Worm (Caenorhabditis elegans) whole organism, midembryonic: ENCODE results near the gene R10H10.7.
A peak's percentile ranks its signal among the peaks of the same experiment; 100 is the strongest.

Experiments used
- T22C8.4 ChIP-seq: fragments of 200-800 bp; sonication (Bioruptor generic); IDR thresholded peaks from 2 replicates; pipeline ENCODE4 v1.3.6; 2022; ENCODE audit warnings: missing genetic modification characterization, missing compliant biosample characterization
- cog-1 ChIP-seq: sonication (generic microtip); optimal IDR thresholded peaks from 2 replicates; lab custom pipeline; 2016; ENCODE audit warnings: missing genetic modification characterization, missing compliant biosample characterization
- flt-1 ChIP-seq: fragments of 200-800 bp; sonication (Bioruptor generic); IDR thresholded peaks from 2 replicates; pipeline ENCODE4 v1.3.6; 2022; ENCODE audit warnings: missing genetic modification characterization, missing compliant biosample characterization
- klf-2 ChIP-seq: fragments of 200-800 bp; sonication (Bioruptor generic); conservative IDR thresholded peaks from 2 replicates; pipeline ENCODE4 v1.3.6; 2022; ENCODE audit warnings: missing genetic modification reagents, missing genetic modification characterization, missing compliant biosample characterization
- med-1 ChIP-seq: sonication (generic microtip); optimal IDR thresholded peaks from 2 replicates; lab custom pipeline; 2017; ENCODE audit warnings: missing genetic modification characterization, mild to moderate bottlenecking, missing compliant biosample characterization, antibody characterized with exemption, missing genetic modification reagents; ENCODE audit not compliant: insufficient read depth
- ref-1 ChIP-seq: fragments of 200-800 bp; sonication (Bioruptor generic); conservative IDR thresholded peaks from 2 replicates; pipeline ENCODE4 v1.3.6; 2022; ENCODE audit warnings: missing genetic modification reagents, missing genetic modification characterization, missing compliant biosample characterization
- tab-1 ChIP-seq: fragments of 200-800 bp; sonication (Bioruptor generic); IDR thresholded peaks from 2 replicates; pipeline ENCODE4 v1.3.6; 2022; ENCODE audit warnings: missing genetic modification characterization, missing compliant biosample characterization
- ztf-23 ChIP-seq: fragments of 200-800 bp; sonication (Bioruptor generic); IDR thresholded peaks from 2 replicates; pipeline ENCODE4 v1.3.6; 2022; ENCODE audit warnings: missing genetic modification reagents, missing genetic modification characterization, missing compliant biosample characterization
- ztf-29 ChIP-seq: fragments of 200-800 bp; sonication (Bioruptor generic); IDR thresholded peaks from 2 replicates; pipeline ENCODE4 v1.3.6; 2022; ENCODE audit warnings: missing genetic modification reagents, missing genetic modification characterization, missing compliant biosample characterization

R10H10.7 gene

DNA sequence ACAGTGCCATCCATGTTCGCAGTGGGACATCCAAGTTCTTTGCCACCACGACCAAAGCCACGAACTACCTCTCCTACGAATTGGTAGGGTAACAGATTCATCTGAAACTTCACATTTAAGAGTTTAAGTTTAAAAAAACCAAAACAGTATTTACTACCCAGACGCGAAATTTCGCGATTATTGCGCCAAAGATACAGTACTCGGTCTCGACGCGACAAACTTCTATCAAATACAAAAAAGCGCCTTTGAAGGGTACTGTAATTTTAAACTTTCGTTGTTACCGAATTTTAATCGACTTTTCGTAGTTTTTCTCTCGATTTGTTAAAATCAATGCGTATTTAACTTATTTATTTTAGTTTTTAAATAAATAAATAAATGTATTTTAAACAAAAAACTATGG lies 4.4 kb downstream of the R10H10.7 start, which contains the start of gene rfk-1:
TSS of gene rfk-1 (minus strand) at position 101 of the 400 bp plus-strand sequence.
- TF ChIP-seq cog-1 (tag; lab: Kevin White, UChicago) (no peak), klf-2 (GFP tag; lab: Robert Waterston, UW) (no peak), ztf-29 (GFP tag; lab: Robert Waterston, UW) (no peak), flt-1 (GFP tag; lab: Robert Waterston, UW) (no peak), ref-1 (GFP tag; lab: Robert Waterston, UW) (no peak), tab-1 (GFP tag; lab: Robert Waterston, UW) (no peak), med-1 (GFP tag; lab: Kevin White, UChicago) (no peak), T22C8.4 (GFP tag; lab: Robert Waterston, UW) (no peak), ztf-23 (no peak)

DNA sequence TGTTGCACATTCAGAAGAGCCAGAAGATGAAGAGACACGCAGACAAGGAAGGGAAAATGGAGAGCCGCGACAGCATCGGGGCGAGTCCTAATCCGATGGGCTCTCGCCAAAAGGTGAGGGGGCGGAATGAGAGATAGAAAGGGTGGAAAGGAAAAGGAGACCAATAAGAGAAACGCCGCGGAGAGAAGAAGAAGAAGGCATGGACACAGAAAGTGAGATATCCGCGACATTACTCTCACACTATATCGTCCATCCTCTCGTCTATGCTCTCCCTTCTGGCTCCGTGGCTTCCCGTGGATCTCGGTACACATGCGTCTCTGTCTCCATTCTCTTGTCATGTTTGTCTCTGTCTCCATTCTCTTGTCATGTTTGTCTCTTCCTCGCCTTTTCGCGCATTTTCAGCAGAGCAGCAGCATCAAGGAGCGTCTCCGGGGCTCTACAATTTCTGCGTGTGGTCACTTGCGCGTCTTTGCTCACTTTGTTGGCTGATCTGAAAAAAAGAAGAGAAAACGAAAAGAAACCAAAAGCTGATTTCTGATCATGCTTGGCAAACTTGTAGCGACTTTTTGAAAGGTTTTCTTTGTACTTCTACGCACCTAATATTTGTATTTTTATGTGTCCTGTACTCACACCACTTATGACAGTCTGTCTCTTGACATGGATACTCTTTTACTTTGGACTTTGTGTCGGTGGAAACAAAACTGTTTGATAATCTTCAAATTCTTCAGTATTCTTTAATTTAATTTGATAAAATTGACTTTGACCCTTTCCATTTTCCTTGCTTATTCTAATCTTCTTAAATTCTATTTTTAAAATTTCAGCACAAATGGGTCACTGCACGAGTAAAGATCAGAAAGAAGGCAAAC lies 10.3 kb downstream of the R10H10.7 start, which contains the start of gene gpa-7:
TSS of gene gpa-7 (plus strand) at position 816 of the 866 bp plus-strand sequence.
- TF ChIP-seq T22C8.4 (GFP tag; lab: Robert Waterston, UW) (no peak), cog-1 (tag; lab: Kevin White, UChicago) (peak; percentile 80)

DNA sequence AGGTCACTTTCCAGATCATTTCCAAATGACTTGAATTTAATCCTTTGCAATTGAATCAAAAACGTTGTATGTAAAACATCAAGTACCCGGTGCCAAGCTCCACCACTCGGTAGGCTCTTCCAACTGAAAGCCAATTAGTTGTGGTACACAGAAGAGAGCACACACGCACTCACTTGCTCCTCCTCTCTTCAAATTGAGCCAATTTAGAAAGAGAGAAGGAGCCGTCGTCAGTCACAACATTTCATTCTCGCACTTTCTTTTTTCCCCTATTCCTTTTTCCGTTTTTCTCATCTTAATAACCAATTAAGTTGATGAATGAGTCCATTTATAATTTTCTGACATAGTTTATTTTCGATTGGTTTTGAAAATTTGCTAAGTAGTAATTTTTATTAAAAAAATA lies 15.5 kb downstream of the R10H10.7 start:
- no peak for TF ChIP-seq ztf-29 (GFP tag; lab: Robert Waterston, UW)
- no peak for TF ChIP-seq tab-1 (GFP tag; lab: Robert Waterston, UW)
- no peak for TF ChIP-seq klf-2 (GFP tag; lab: Robert Waterston, UW)
- no peak for TF ChIP-seq ref-1 (GFP tag; lab: Robert Waterston, UW)
- TF ChIP-seq T22C8.4 (GFP tag; lab: Robert Waterston, UW) = no peak
- TF ChIP-seq cog-1 (tag; lab: Kevin White, UChicago) = no peak
- no peak for TF ChIP-seq ztf-23
- no peak for TF ChIP-seq flt-1 (GFP tag; lab: Robert Waterston, UW)

DNA sequence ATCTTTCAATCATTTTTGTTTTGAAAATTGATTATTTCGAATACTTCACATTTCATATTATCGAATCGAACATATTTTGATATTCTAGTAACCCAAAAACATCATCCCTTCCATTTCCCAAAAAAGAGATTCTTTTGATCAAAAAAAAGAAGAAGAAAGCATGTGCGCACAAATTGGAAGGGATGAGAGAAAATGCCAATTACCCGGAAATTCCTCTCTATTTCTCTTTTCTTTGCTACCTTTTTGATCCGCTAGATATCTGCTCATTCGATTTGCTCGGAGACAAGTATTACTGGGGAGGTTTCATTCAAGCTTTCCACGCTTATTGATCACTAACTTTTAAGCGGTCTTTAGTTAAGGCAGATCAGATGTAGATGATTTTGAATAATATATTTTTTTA lies 16.9 kb downstream of the R10H10.7 start:
- TF ChIP-seq ref-1 (GFP tag; lab: Robert Waterston, UW) (no peak), flt-1 (GFP tag; lab: Robert Waterston, UW) (no peak), med-1 (GFP tag; lab: Kevin White, UChicago) (no peak), tab-1 (GFP tag; lab: Robert Waterston, UW) (no peak), ztf-29 (GFP tag; lab: Robert Waterston, UW) (no peak), cog-1 (tag; lab: Kevin White, UChicago) (no peak), klf-2 (GFP tag; lab: Robert Waterston, UW) (no peak), T22C8.4 (GFP tag; lab: Robert Waterston, UW) (no peak), ztf-23 (no peak)

DNA sequence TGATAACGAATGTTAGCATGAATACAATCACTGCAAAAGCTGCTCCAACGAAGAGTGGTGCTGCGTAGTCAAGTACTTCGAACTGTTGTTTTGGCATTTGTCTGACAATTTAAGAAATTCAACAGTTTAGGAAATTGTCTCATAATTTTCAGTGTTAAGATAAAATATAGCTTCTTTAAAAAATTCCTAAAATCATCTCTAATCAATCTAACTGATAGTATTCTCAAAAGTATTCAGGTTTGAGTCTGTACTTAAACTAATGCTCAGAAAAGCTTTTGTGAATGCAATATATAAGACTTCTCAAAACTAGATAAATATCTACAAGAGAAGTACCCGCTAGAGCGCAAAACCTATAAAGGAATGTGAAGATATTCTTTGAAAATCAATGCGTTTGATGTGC lies 18.9 kb downstream of the R10H10.7 start, which contains the start of gene R10H10.4:
TSS of gene R10H10.4 (minus strand) at position 101 of the 400 bp plus-strand sequence.
- no peak for TF ChIP-seq med-1 (GFP tag; lab: Kevin White, UChicago)
- TF ChIP-seq flt-1 (GFP tag; lab: Robert Waterston, UW) = no peak
- TF ChIP-seq ztf-29 (GFP tag; lab: Robert Waterston, UW) = no peak
- TF ChIP-seq klf-2 (GFP tag; lab: Robert Waterston, UW) = no peak
- TF ChIP-seq T22C8.4 (GFP tag; lab: Robert Waterston, UW) = no peak
- TF ChIP-seq ref-1 (GFP tag; lab: Robert Waterston, UW) = no peak
- TF ChIP-seq tab-1 (GFP tag; lab: Robert Waterston, UW) = no peak
- TF ChIP-seq cog-1 (tag; lab: Kevin White, UChicago) = no peak
- no peak for TF ChIP-seq ztf-23

DNA sequence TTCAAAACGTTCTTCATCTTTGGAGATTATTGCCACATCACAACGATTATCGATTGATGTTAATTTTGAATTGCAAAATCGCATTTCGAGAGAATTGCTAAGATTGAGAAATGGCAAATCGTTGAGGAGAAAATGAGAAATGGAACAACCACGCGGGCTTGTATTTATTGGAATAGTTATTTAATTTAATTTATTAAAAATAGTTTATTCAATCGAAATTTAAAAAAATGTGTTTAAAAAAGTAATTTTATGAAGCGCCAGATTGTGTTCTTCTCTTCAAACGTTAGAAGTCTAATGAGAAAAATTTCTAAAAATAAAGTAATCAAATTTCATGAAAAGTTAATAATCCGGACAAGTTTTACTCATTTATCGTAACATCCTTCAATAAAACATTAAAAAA lies 21.9 kb downstream of the R10H10.7 start, which contains the start of gene spe-26:
TSS of gene spe-26 (minus strand) at position 101 of the 400 bp plus-strand sequence.
- TF ChIP-seq flt-1 (GFP tag; lab: Robert Waterston, UW) = no peak
- TF ChIP-seq tab-1 (GFP tag; lab: Robert Waterston, UW) = no peak
- no peak for TF ChIP-seq ztf-29 (GFP tag; lab: Robert Waterston, UW)
- no peak for TF ChIP-seq klf-2 (GFP tag; lab: Robert Waterston, UW)
- TF ChIP-seq T22C8.4 (GFP tag; lab: Robert Waterston, UW) = no peak

DNA sequence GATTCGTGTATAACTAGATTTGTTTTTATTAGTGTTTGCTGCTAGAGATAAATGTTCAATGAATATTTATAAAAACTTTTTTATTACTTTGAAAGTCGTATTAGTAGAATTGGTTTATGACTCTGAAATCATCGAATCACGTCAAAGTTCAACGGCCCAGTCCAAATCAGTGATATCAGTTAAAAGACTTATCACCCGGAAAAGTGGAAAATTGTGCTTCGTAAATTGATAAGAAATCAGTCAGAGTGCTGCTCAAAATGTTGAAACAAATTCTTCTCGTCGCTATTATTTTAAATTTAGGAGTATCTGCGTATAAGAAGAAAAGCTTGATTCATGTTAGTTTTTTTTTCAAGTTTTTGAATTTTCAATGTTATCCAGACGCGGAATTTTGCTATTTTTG lies 25.5 kb downstream of the R10H10.7 start, which contains the start of gene R10H10.3:
TSS of gene R10H10.3 (plus strand) at position 243 of the 400 bp plus-strand sequence.
- TF ChIP-seq ztf-23 (no peak), klf-2 (GFP tag; lab: Robert Waterston, UW) (no peak), flt-1 (GFP tag; lab: Robert Waterston, UW) (no peak), cog-1 (tag; lab: Kevin White, UChicago) (no peak), med-1 (GFP tag; lab: Kevin White, UChicago) (no peak), ztf-29 (GFP tag; lab: Robert Waterston, UW) (no peak), T22C8.4 (GFP tag; lab: Robert Waterston, UW) (no peak), tab-1 (GFP tag; lab: Robert Waterston, UW) (no peak), ref-1 (GFP tag; lab: Robert Waterston, UW) (no peak)

DNA sequence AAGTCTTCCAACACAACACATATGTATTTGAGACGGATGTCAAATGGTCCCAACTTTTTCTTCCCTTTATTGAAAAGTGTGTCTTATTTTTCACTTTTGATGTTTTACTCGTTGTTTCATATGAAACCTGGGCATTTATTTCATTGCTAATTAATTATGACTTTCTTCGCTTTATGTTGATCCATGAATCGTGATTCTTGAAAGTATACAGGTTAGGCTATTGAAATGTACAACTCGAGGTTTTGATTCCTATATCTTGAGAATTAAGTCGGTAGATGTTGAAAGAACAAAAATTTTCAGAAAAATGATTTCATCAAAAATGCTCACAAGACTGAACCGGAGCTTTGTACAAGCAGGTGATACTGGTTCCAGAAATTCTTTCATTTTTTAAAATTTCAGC lies 26.6 kb downstream of the R10H10.7 start, which contains the start of gene nfu-1:
TSS of gene nfu-1 (plus strand) at position 301 of the 400 bp plus-strand sequence.
- TF ChIP-seq ztf-29 (GFP tag; lab: Robert Waterston, UW) (no peak), flt-1 (GFP tag; lab: Robert Waterston, UW) (no peak), med-1 (GFP tag; lab: Kevin White, UChicago) (no peak), cog-1 (tag; lab: Kevin White, UChicago) (no peak), klf-2 (GFP tag; lab: Robert Waterston, UW) (no peak), T22C8.4 (GFP tag; lab: Robert Waterston, UW) (no peak), ref-1 (GFP tag; lab: Robert Waterston, UW) (no peak), tab-1 (GFP tag; lab: Robert Waterston, UW) (no peak), ztf-23 (no peak)
